Fruit fly (Drosophila melanogaster) whole organism, embryonic: ENCODE results near the gene da.

Source experiments
- Asciz ChIP-seq: fragments of 200-800 bp; sonication (Bioruptor generic); optimal IDR thresholded peaks from 2 replicates; lab custom pipeline; 2017; ENCODE audit warnings: missing biosample characterization, mild to moderate bottlenecking, missing genetic modification characterization, missing genetic modification reagents
- Blimp-1 ChIP-seq: fragments of 200-800 bp; sonication (Bioruptor generic); optimal IDR thresholded peaks from 3 replicates; lab custom pipeline; 2018; ENCODE audit warnings: missing biosample characterization, missing genetic modification characterization, mild to moderate bottlenecking, moderate library complexity, missing genetic modification reagents
- CG10209 ChIP-seq: fragments of 200-800 bp; sonication (Bioruptor generic); optimal IDR thresholded peaks from 3 replicates; lab custom pipeline; 2017; ENCODE audit warnings: missing biosample characterization, mild to moderate bottlenecking, missing genetic modification characterization, missing genetic modification reagents
- CG10267 ChIP-seq: fragments of 200-800 bp; sonication (Bioruptor generic); optimal IDR thresholded peaks from 2 replicates; lab custom pipeline; 2018; ENCODE audit warnings: missing biosample characterization, mild to moderate bottlenecking, missing genetic modification characterization, moderate library complexity
- CG10565 ChIP-seq: fragments of 200-800 bp; sonication (Bioruptor generic); optimal IDR thresholded peaks from 3 replicates; lab custom pipeline; 2016; ENCODE audit warnings: missing biosample characterization, mild to moderate bottlenecking, missing genetic modification characterization
- CG13123 ChIP-seq: fragments of 200-800 bp; sonication (Bioruptor generic); optimal IDR thresholded peaks from 2 replicates; lab custom pipeline; 2016; ENCODE audit warnings: missing biosample characterization, missing genetic modification characterization
- CG13424 ChIP-seq: fragments of 200-800 bp; sonication (Bioruptor generic); optimal IDR thresholded peaks from 2 replicates; lab custom pipeline; 2019; ENCODE audit warnings: missing biosample characterization, mild to moderate bottlenecking, missing genetic modification characterization, moderate library complexity
- CG14014 ChIP-seq: fragments of 200-800 bp; sonication (Bioruptor generic); IDR thresholded peaks from 2 replicates; pipeline ENCODE4 v1.3.6; 2022; ENCODE audit warnings: missing biosample characterization, missing genetic modification characterization
- CG14710 ChIP-seq: fragments of 200-800 bp; sonication (Bioruptor generic); optimal IDR thresholded peaks from 3 replicates; lab custom pipeline; 2019; ENCODE audit warnings: missing biosample characterization, mild to moderate bottlenecking, missing genetic modification characterization, moderate library complexity
- CG15514 ChIP-seq: fragments of 200-800 bp; sonication (Bioruptor generic); optimal IDR thresholded peaks from 3 replicates; lab custom pipeline; 2017; ENCODE audit warnings: missing biosample characterization, missing genetic modification characterization, mild to moderate bottlenecking, moderate library complexity, missing genetic modification reagents
- CG16863 ChIP-seq: fragments of 200-800 bp; sonication (Bioruptor generic); optimal IDR thresholded peaks from 3 replicates; lab custom pipeline; 2016; ENCODE audit warnings: missing biosample characterization, missing genetic modification characterization
- CG1832 ChIP-seq: fragments of 200-800 bp; sonication (Bioruptor generic); optimal IDR thresholded peaks from 2 replicates; lab custom pipeline; 2017; ENCODE audit warnings: missing biosample characterization, mild to moderate bottlenecking, missing genetic modification characterization, inconsistent platforms
- CG2199 ChIP-seq: fragments of 200-800 bp; sonication (Bioruptor generic); IDR thresholded peaks from 3 replicates; pipeline ENCODE4 v1.3.6; 2022; ENCODE audit warnings: missing biosample characterization, missing genetic modification characterization
- CG32772 ChIP-seq: fragments of 200-800 bp; sonication (Bioruptor generic); IDR thresholded peaks from 2 replicates; pipeline ENCODE4 v1.3.6; 2022; ENCODE audit warnings: missing biosample characterization, missing genetic modification characterization
- CG42726 ChIP-seq: fragments of 200-800 bp; sonication (Bioruptor generic); IDR thresholded peaks from 2 replicates; pipeline ENCODE4 v1.3.6; 2022; ENCODE audit warnings: missing biosample characterization, missing genetic modification characterization; ENCODE audit not compliant: partially characterized antibody
- CG7357 ChIP-seq: fragments of 200-800 bp; sonication (Bioruptor generic); IDR thresholded peaks from 3 replicates; pipeline ENCODE4 v1.3.6; 2022; ENCODE audit warnings: missing biosample characterization, missing genetic modification characterization
- CG7786 ChIP-seq: fragments of 200-800 bp; sonication (Bioruptor generic); optimal IDR thresholded peaks from 2 replicates; lab custom pipeline; 2016; ENCODE audit warnings: missing biosample characterization, missing genetic modification characterization
- CG7839 ChIP-seq: fragments of 200-800 bp; sonication (Bioruptor generic); optimal IDR thresholded peaks from 3 replicates; lab custom pipeline; 2018; ENCODE audit warnings: missing biosample characterization, mild to moderate bottlenecking, missing genetic modification characterization, moderate library complexity
- CG9727 ChIP-seq: fragments of 200-800 bp; sonication (Bioruptor generic); optimal IDR thresholded peaks from 3 replicates; lab custom pipeline; 2017; ENCODE audit warnings: missing biosample characterization, mild to moderate bottlenecking, missing genetic modification characterization
- CG9932 ChIP-seq: fragments of 200-800 bp; sonication (Bioruptor generic); IDR thresholded peaks from 2 replicates; pipeline ENCODE4 v1.3.6; 2022; ENCODE audit warnings: missing biosample characterization, missing genetic modification characterization
- Dip2 ChIP-seq: fragments of 200-800 bp; sonication (Bioruptor generic); IDR thresholded peaks from 2 replicates; pipeline ENCODE4 v1.3.6; 2022; ENCODE audit warnings: missing biosample characterization, missing genetic modification characterization
- H2.0 ChIP-seq: fragments of 200-800 bp; sonication (Bioruptor generic); IDR thresholded peaks from 2 replicates; pipeline ENCODE4 v1.3.6; 2022; ENCODE audit warnings: missing biosample characterization, missing genetic modification characterization
- HHEX ChIP-seq: fragments of 200-800 bp; sonication (Bioruptor generic); optimal IDR thresholded peaks from 3 replicates; lab custom pipeline; 2017; ENCODE audit warnings: missing biosample characterization, mild to moderate bottlenecking, missing genetic modification characterization, missing genetic modification reagents
- Hey ChIP-seq: fragments of 200-800 bp; sonication (Bioruptor generic); optimal IDR thresholded peaks from 3 replicates; lab custom pipeline; 2018; ENCODE audit warnings: missing biosample characterization, mild to moderate bottlenecking, missing genetic modification characterization
- HmgD ChIP-seq: fragments of 200-800 bp; sonication (Bioruptor generic); optimal IDR thresholded peaks from 3 replicates; lab custom pipeline; 2016; ENCODE audit warnings: missing biosample characterization, missing genetic modification characterization
- HmgZ ChIP-seq: fragments of 200-800 bp; sonication (Bioruptor generic); optimal IDR thresholded peaks from 2 replicates; lab custom pipeline; 2018; ENCODE audit warnings: missing biosample characterization, mild to moderate bottlenecking, missing genetic modification characterization
- Mes4 ChIP-seq: fragments of 200-800 bp; sonication (Bioruptor generic); optimal IDR thresholded peaks from 2 replicates; lab custom pipeline; 2016; ENCODE audit warnings: missing biosample characterization, missing genetic modification characterization
- Nf-YC ChIP-seq: fragments of 200-800 bp; optimal IDR thresholded peaks from 3 replicates; lab custom pipeline; 2019; ENCODE audit warnings: missing biosample characterization, mild to moderate bottlenecking, missing genetic modification characterization, moderate library complexity
- Sry-β ChIP-seq: fragments of 200-800 bp; sonication (Bioruptor generic); optimal IDR thresholded peaks from 2 replicates; lab custom pipeline; 2018; ENCODE audit warnings: missing biosample characterization, mild to moderate bottlenecking, missing genetic modification characterization, moderate library complexity
- Ssrp ChIP-seq: fragments of 200-800 bp; sonication (Bioruptor generic); optimal IDR thresholded peaks from 2 replicates; lab custom pipeline; 2018; ENCODE audit warnings: missing biosample characterization, mild to moderate bottlenecking, missing genetic modification characterization, moderate library complexity
- Xrp1 ChIP-seq: fragments of 200-800 bp; sonication (Bioruptor generic); IDR thresholded peaks from 2 replicates; pipeline ENCODE4 v1.3.6; 2022; ENCODE audit warnings: missing biosample characterization, missing genetic modification characterization
- ac ChIP-seq: fragments of 200-800 bp; sonication (Bioruptor generic); optimal IDR thresholded peaks from 3 replicates; lab custom pipeline; 2017; ENCODE audit warnings: missing biosample characterization, mild to moderate bottlenecking, missing genetic modification characterization
- cas ChIP-seq: fragments of 200-800 bp; sonication (Bioruptor generic); IDR thresholded peaks from 2 replicates; pipeline ENCODE4 v1.3.6; 2022; ENCODE audit warnings: missing biosample characterization, missing genetic modification characterization
- dm ChIP-seq: fragments of 200-800 bp; sonication (Bioruptor generic); optimal IDR thresholded peaks from 3 replicates; lab custom pipeline; 2016; ENCODE audit warnings: missing biosample characterization, missing genetic modification characterization
- fd3F ChIP-seq: fragments of 200-800 bp; sonication (Bioruptor generic); optimal IDR thresholded peaks from 2 replicates; lab custom pipeline; 2018; ENCODE audit warnings: missing biosample characterization, mild to moderate bottlenecking, missing genetic modification characterization, moderate library complexity
- her ChIP-seq: fragments of 200-800 bp; sonication (Bioruptor generic); optimal IDR thresholded peaks from 2 replicates; lab custom pipeline; 2016; ENCODE audit warnings: missing biosample characterization, missing genetic modification characterization
- lilli ChIP-seq: fragments of 200-800 bp; sonication (Bioruptor generic); optimal IDR thresholded peaks from 3 replicates; lab custom pipeline; 2016; ENCODE audit warnings: missing biosample characterization, missing genetic modification characterization
- lola ChIP-seq, 3 experiments: fragments of >200 bp in 2 of 3; fragments of 200-800 bp in 1 of 3; sonication (Bioruptor generic) in 1 of 3; optimal IDR thresholded peaks; 2 replicates each; lab custom pipeline; 2017 to 2019; ENCODE audit warnings: missing biosample characterization in 3 of 3, missing genetic modification characterization in 3 of 3, mild to moderate bottlenecking in 1 of 3, moderate library complexity in 1 of 3
- luna ChIP-seq: fragments of 200-800 bp; sonication (Bioruptor generic); optimal IDR thresholded peaks from 2 replicates; lab custom pipeline; 2016; ENCODE audit warnings: missing biosample characterization, missing genetic modification characterization
- mirr ChIP-seq: fragments of 200-800 bp; sonication (Bioruptor generic); optimal IDR thresholded peaks from 3 replicates; lab custom pipeline; 2018; ENCODE audit warnings: missing biosample characterization, mild to moderate bottlenecking, missing genetic modification characterization
- org-1 ChIP-seq: fragments of 200-800 bp; sonication (Bioruptor generic); optimal IDR thresholded peaks from 2 replicates; lab custom pipeline; 2017; ENCODE audit warnings: missing biosample characterization, missing genetic modification characterization
- pita ChIP-seq: fragments of 200-800 bp; sonication (Bioruptor generic); optimal IDR thresholded peaks from 2 replicates; lab custom pipeline; 2017; ENCODE audit warnings: missing biosample characterization, mild to moderate bottlenecking, missing genetic modification characterization
- pros ChIP-seq: fragments of 200-800 bp; sonication (Bioruptor generic); optimal IDR thresholded peaks from 3 replicates; lab custom pipeline; 2019; ENCODE audit warnings: missing biosample characterization, mild to moderate bottlenecking, missing genetic modification characterization, moderate library complexity
- pum ChIP-seq: fragments of 200-800 bp; sonication (Bioruptor generic); optimal IDR thresholded peaks from 2 replicates; lab custom pipeline; 2016; ENCODE audit warnings: missing biosample characterization, missing genetic modification characterization
- row ChIP-seq: fragments of 200-800 bp; sonication (Bioruptor generic); IDR thresholded peaks from 3 replicates; pipeline ENCODE4 v1.3.6; 2022; ENCODE audit warnings: missing biosample characterization, missing genetic modification characterization
- schlank ChIP-seq: fragments of 200-800 bp; sonication (Bioruptor generic); optimal IDR thresholded peaks from 2 replicates; lab custom pipeline; 2018; ENCODE audit warnings: missing biosample characterization, mild to moderate bottlenecking, missing genetic modification characterization
- sr ChIP-seq: fragments of 200-800 bp; sonication (Bioruptor generic); IDR thresholded peaks from 3 replicates; pipeline ENCODE4 v1.3.6; 2022; ENCODE audit warnings: missing biosample characterization, missing genetic modification characterization
- stwl ChIP-seq: fragments of 200-800 bp; sonication (Bioruptor generic); optimal IDR thresholded peaks from 3 replicates; lab custom pipeline; 2018; ENCODE audit warnings: missing biosample characterization, mild to moderate bottlenecking, missing genetic modification characterization, moderate library complexity
- tap ChIP-seq: fragments of 200-800 bp; optimal IDR thresholded peaks from 3 replicates; lab custom pipeline; 2019; ENCODE audit warnings: missing biosample characterization, mild to moderate bottlenecking, missing genetic modification characterization, moderate library complexity
- unc-4 ChIP-seq: fragments of 200-800 bp; sonication (Bioruptor generic); IDR thresholded peaks from 2 replicates; pipeline ENCODE4 v1.3.6; 2022; ENCODE audit warnings: missing biosample characterization, missing genetic modification characterization; ENCODE audit not compliant: partially characterized antibody
- zen2 ChIP-seq: fragments of 200-800 bp; sonication (Bioruptor generic); IDR thresholded peaks from 3 replicates; pipeline ENCODE4 v1.3.6; 2022; ENCODE audit warnings: missing biosample characterization, missing genetic modification characterization; ENCODE audit not compliant: partially characterized antibody

Gene da

DNA sequence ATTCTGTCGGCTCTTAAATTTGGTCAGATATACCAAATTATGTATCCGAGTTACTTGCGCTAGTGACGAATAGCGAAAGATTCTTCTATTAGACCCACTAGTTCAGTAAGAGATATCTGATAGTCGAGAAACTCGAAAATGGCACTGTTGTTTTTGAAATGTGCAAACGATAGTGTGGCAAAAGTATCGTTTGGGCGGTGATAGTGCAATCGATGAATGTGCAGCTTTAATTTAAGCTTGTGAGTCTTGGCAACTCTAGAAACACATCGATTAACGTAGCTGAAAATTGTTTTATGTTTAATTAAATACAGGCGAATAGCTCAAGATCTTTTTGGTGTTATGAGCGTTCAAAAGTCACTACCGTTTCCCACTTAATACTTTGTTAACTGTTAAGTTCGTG is 49.4 kb downstream of the da start, which contains the start of gene STUB1 (continued):
- TF ChIP-seq lilli (GFP tag; lab: Kevin White, UChicago) (peak; percentile 31), org-1 (no peak), ac (GFP tag; lab: Kevin White, UChicago) (no peak), Blimp-1 (GFP tag; lab: Kevin White, UChicago) (no peak), HmgD (GFP tag; lab: Kevin White, UChicago) (peak; percentile 29), zen2 (peak; percentile 99), unc-4 (GFP tag; lab: Robert Waterston, UW) (peak; percentile 96), pita (GFP tag; lab: Kevin White, UChicago) (no peak), CG15514 (GFP tag; lab: Kevin White, UChicago) (peak; percentile 67), CG1832 (GFP tag; lab: Kevin White, UChicago) (no peak), pros (GFP tag; lab: Kevin White, UChicago) (no peak), CG2199 (GFP tag; lab: Robert Waterston, UW) (0 out of 3 replicates have a peak, but pooled peaks have one; percentile 44), CG10209 (GFP tag; lab: Kevin White, UChicago) (no peak), CG10267 (tag; lab: Kevin White, UChicago) (no peak), Sry-β (GFP tag; lab: Kevin White, UChicago) (no peak), H2.0 (no peak), sr (GFP tag; lab: Robert Waterston, UW) (no peak), CG9932 (GFP tag; lab: Robert Waterston, UW) (no peak; the same call in 1 of the 2 replicates), CG7786 (GFP tag; lab: Kevin White, UChicago) (no peak), CG14710 (tag; lab: Kevin White, UChicago) (no peak), luna (GFP tag; lab: Kevin White, UChicago) (peak; percentile 3), CG42726 (peak; percentile 98), HHEX (GFP tag; lab: Kevin White, UChicago) (no peak), Hey (tag; lab: Kevin White, UChicago) (no peak), CG14014 (GFP tag; lab: Robert Waterston, UW) (0 out of 2 replicates have a peak, but pooled peaks have one; percentile 14), CG32772 (GFP tag; lab: Robert Waterston, UW) (no peak), CG7357 (no peak), stwl (tag; lab: Kevin White, UChicago) (peak; percentile 53), CG16863 (GFP tag; lab: Kevin White, UChicago) (no peak), lola (GFP tag; optimal IDR thresholded peaks at IDR 0.05; lab: Kevin White, UChicago) (no peak), HmgZ (peak; percentile 77), Dip2 (GFP tag; lab: Robert Waterston, UW) (no peak), CG9727 (GFP tag; lab: Kevin White, UChicago) (no peak), fd3F (no peak), Asciz (no peak), mirr (GFP tag; lab: Kevin White, UChicago) (no peak), dm (no peak), CG7839 (tag; lab: Kevin White, UChicago) (no peak), CG13123 (GFP tag; lab: Kevin White, UChicago) (no peak), Mes4 (GFP tag; lab: Kevin White, UChicago) (no peak), CG10565 (GFP tag; lab: Kevin White, UChicago) (no peak), cas (GFP tag; lab: Robert Waterston, UW) (no peak), Xrp1 (GFP tag; lab: Robert Waterston, UW) (no peak), row (GFP tag; lab: Robert Waterston, UW) (peak; percentile 77), her (GFP tag; lab: Kevin White, UChicago) (peak; percentile 36), Nf-YC (no peak), Ssrp (tag; lab: Kevin White, UChicago) (no peak), pum (peak; percentile 8), tap (tag; lab: Kevin White, UChicago) (no peak), schlank (tag; lab: Kevin White, UChicago) (no peak), CG13424 (tag; lab: Kevin White, UChicago) (no peak)
